Fruit fly (Drosophila melanogaster) S2 (cell line): ENCODE measurements around the gene IA-2.

Experiments
- CG8478 ChIP-seq: fragments of >200 bp; optimal IDR thresholded peaks from 2 replicates; lab custom pipeline; 2018
- CTCF ChIP-seq, 2 experiments: fragments of >200 bp; optimal IDR thresholded peaks; 2 replicates each; lab custom pipeline; 2018

DNA sequence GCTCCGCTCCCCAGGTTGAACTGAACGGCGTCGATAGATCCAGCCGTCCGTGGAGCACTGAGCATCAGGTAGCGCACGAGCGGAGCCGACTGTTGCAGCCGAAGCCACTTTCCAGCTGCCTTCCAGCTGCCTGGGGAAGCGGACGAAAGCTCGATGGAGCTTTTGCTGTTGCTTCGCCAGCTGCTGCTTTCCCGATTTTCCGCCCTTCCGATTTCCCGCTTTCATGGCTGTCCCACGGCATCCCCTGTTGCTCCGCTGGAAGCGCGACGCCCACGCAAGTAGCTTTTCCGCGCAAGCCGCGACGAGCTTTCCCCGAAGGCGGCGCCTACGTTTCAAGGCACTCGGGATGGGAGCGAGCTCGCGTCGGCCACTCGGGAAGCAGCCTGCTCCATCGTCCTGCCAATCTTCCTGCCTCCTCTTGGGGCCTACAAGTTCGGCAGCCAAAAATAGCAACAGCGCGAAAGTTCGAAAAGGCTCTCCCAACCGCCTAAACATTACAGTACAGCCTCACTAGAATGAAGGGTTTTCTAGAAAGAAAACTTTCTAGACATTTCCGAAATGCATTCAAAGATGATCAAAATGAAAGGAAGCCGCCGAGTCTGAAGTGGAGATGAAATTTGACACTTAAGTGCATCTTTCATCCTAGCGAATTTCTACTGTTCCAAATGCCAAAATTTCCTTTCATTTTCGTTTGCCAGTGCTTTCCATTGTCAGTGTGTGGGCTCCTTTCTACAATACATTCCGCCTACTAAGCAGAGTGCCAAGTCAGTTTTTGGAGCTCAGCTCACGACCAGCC is 4.5 kb downstream of the IA-2 start:
- no peak for TF ChIP-seq CG8478 (lab: Kevin White, UChicago)
- no peak for TF ChIP-seq CTCF (optimal IDR thresholded peaks at IDR 0.05; lab: Kevin White, UChicago)
